Worm (Caenorhabditis elegans) whole organism, young adult: ENCODE data around the gene ZK643.6.

Experiments used
- lin-35 ChIP-seq, 3 experiments: fragments of 150-350 bp in 2 of 3; sonication (generic microtip) in 1 of 3; optimal IDR thresholded peaks; 2 replicates each; lab custom pipeline; 2014 to 2018; ENCODE audit warnings: missing biosample characterization in 3 of 3, missing genetic modification characterization in 3 of 3, missing genetic modification reagents in 3 of 3
- lin-40 ChIP-seq: sonication (generic microtip); optimal IDR thresholded peaks from 2 replicates; lab custom pipeline; 2016; ENCODE audit warnings: missing genetic modification characterization, mild to moderate bottlenecking, missing compliant biosample characterization, missing genotype, missing genetic modification reagents

ce11 chrIII:8923937-8924336 lies 36.6 kb downstream of the ZK643.6 start, which contains the start of gene ZK637.12:
- TF ChIP-seq lin-35 (GFP tag; optimal IDR thresholded peaks at IDR 0.05; lab: Kevin White, UChicago) (no peak), lin-40 (tag; lab: Kevin White, UChicago) (no peak)
